Worm (Caenorhabditis elegans): ENCODE data around the gene sra-35.

- TF ChIP-seq ztf-29 (GFP tag; IDR thresholded peaks at IDR 0.05), result no peak
- TF ChIP-seq flt-1 (GFP tag; IDR thresholded peaks at IDR 0.05), result no peak
Observed at ce11 chrII:4510684-4511083, 17.0 kb downstream of the sra-35 start.

Data from whole organism, midembryonic.